Worm (Caenorhabditis elegans): ENCODE results near the gene T28A11.25.
A peak's percentile ranks its signal among the peaks of the same experiment; 100 is the strongest.

T28A11.25 gene

ce11 chrV:3312067-3312666 is 30.5 kb downstream of the T28A11.25 start, which contains the start of gene arrd-18:
arrd-18 (minus strand) TSS chrV:3312117.
- TF ChIP-seq elt-2 (tag; optimal IDR thresholded peaks at IDR 0.05) (peak; percentile 38), hmg-11 (tag; optimal IDR thresholded peaks at IDR 0.05) (peak; percentile 50), nfya-1 (tag; optimal IDR thresholded peaks at IDR 0.05; ENCODE audit: insufficient read depth) (peak; percentile 27), ceh-9 (tag; optimal IDR thresholded peaks at IDR 0.05) (no peak), lin-39 (tag; optimal IDR thresholded peaks at IDR 0.05) (no peak), snpc-4 (tag; optimal IDR thresholded peaks at IDR 0.05) (peak; percentile 14)

- TF ChIP-seq eor-1 (tag; optimal IDR thresholded peaks at IDR 0.05) (no peak), nhr-237 (tag; optimal IDR thresholded peaks at IDR 0.05) (no peak), unc-39 (tag; optimal IDR thresholded peaks at IDR 0.05) (no peak), hmg-11 (tag; optimal IDR thresholded peaks at IDR 0.05) (peak; percentile 84), ztf-11 (tag; optimal IDR thresholded peaks at IDR 0.05) (no peak), pqm-1 (tag; optimal IDR thresholded peaks at IDR 0.05) (peak; percentile 11), lsy-12 (tag; optimal IDR thresholded peaks at IDR 0.05) (no peak), fkh-10 (GFP tag; optimal IDR thresholded peaks at IDR 0.05) (no peak), skn-1 (tag; optimal IDR thresholded peaks at IDR 0.05) (no peak), ceh-28 (tag; optimal IDR thresholded peaks at IDR 0.05) (peak; percentile 52), nhr-77 (tag; optimal IDR thresholded peaks at IDR 0.05) (no peak), mml-1 (tag; optimal IDR thresholded peaks at IDR 0.05) (no peak), egl-5 (tag; optimal IDR thresholded peaks at IDR 0.05) (peak; percentile 75), aly-2 (tag; optimal IDR thresholded peaks at IDR 0.05) (no peak), nhr-11 (tag; optimal IDR thresholded peaks at IDR 0.05) (no peak), nhr-76 (tag; optimal IDR thresholded peaks at IDR 0.05) (no peak), elt-1 (tag; optimal IDR thresholded peaks at IDR 0.05) (no peak), ztf-4 (tag; optimal IDR thresholded peaks at IDR 0.05) (no peak), egl-27 (tag; optimal IDR thresholded peaks at IDR 0.05) (no peak), nhr-43 (tag; optimal IDR thresholded peaks at IDR 0.05; ENCODE audit: poor library complexity, severe bottlenecking) (peak; percentile 72), fos-1 (tag; optimal IDR thresholded peaks at IDR 0.05) (no peak), unc-62 (GFP tag; optimal IDR thresholded peaks at IDR 0.05) (no peak), nfya-1 (tag; optimal IDR thresholded peaks at IDR 0.05; ENCODE audit: insufficient read depth) (peak; percentile 83), daf-12 (tag; optimal IDR thresholded peaks at IDR 0.05) (no peak), ceh-82 (tag; optimal IDR thresholded peaks at IDR 0.05) (no peak), fkh-2 (tag; optimal IDR thresholded peaks at IDR 0.05) (no peak), nhr-23 (tag; optimal IDR thresholded peaks at IDR 0.05) (peak; percentile 85), nhr-12 (tag; optimal IDR thresholded peaks at IDR 0.05) (no peak), zag-1 (tag; optimal IDR thresholded peaks at IDR 0.05) (no peak), mdl-1 (tag; optimal IDR thresholded peaks at IDR 0.05) (no peak), lin-39 (tag; optimal IDR thresholded peaks at IDR 0.05) (peak; percentile 60), ZK546.5 (tag; optimal IDR thresholded peaks at IDR 0.05) (no peak), nhr-25 (tag; optimal IDR thresholded peaks at IDR 0.05) (peak; percentile 92), sea-2 (GFP tag; optimal IDR thresholded peaks at IDR 0.05) (no peak), ama-1 (optimal IDR thresholded peaks at IDR 0.05) (no peak), elt-2 (tag; optimal IDR thresholded peaks at IDR 0.05) (peak; percentile 46), elt-3 (tag; optimal IDR thresholded peaks at IDR 0.05) (peak in 1 of 3 experiments; percentile 39), R02D3.7 (tag; optimal IDR thresholded peaks at IDR 0.05) (no peak), nhr-67 (tag; optimal IDR thresholded peaks at IDR 0.05) (no peak), jun-1 (tag; optimal IDR thresholded peaks at IDR 0.05) (peak; percentile 13), snpc-4 (tag; optimal IDR thresholded peaks at IDR 0.05) (peak; percentile 45), ceh-16 (tag; optimal IDR thresholded peaks at IDR 0.05) (no peak), ceh-9 (tag; optimal IDR thresholded peaks at IDR 0.05) (no peak), pha-4 (tag; optimal IDR thresholded peaks at IDR 0.05) (peak; percentile 89), nhr-28 (tag; optimal IDR thresholded peaks at IDR 0.05) (no peak), tbx-2 (tag; optimal IDR thresholded peaks at IDR 0.05) (peak; percentile 38), lin-15B (tag; optimal IDR thresholded peaks at IDR 0.05) (peak; percentile 70)
Measured at ce11 chrV:3315308-3315707, 33.7 kb downstream of the T28A11.25 start, which contains the start of gene arrd-19. arrd-19 (minus strand) TSS chrV:3315516.

All from whole organism, L3 larva.